Fruit fly (Drosophila melanogaster) whole organism, prepupa: ENCODE measurements around the gene Odj.

Experiments
- CG16779 ChIP-seq: fragments of 200-800 bp; sonication (Bioruptor generic); optimal IDR thresholded peaks from 3 replicates; lab custom pipeline; 2017; ENCODE audit warnings: missing biosample characterization, mild to moderate bottlenecking, missing genetic modification characterization
- topi ChIP-seq: fragments of 200-800 bp; sonication (Bioruptor generic); optimal IDR thresholded peaks from 3 replicates; lab custom pipeline; 2016; ENCODE audit warnings: missing biosample characterization, missing genetic modification characterization

- TF ChIP-seq CG16779 (tag; lab: Kevin White, UChicago): no peak
- no peak for TF ChIP-seq topi (GFP tag; lab: Kevin White, UChicago)
Observed at dm6 chr3R:17821744-17822143, 12.7 kb upstream of the Odj start.
